Fruit fly (Drosophila melanogaster): Measurements from ENCODE around the gene CG31807.

dm6 chr2L:16730939-16731338, 47.1 kb upstream of the CG31807 start, which contains the start of gene CG17996:
- TF ChIP-seq psq (optimal IDR thresholded peaks at IDR 0.05) (no peak), pan (optimal IDR thresholded peaks at IDR 0.05) (no peak), CG8478 (optimal IDR thresholded peaks at IDR 0.05) (no peak), Dll (optimal IDR thresholded peaks at IDR 0.05) (no peak), EcR (GFP tag; optimal IDR thresholded peaks at IDR 0.05) (no peak), usp (GFP tag; optimal IDR thresholded peaks at IDR 0.05) (no peak)

Measured in whole organism.